Worm (Caenorhabditis elegans): ENCODE measurements around the gene srab-9.

DNA sequence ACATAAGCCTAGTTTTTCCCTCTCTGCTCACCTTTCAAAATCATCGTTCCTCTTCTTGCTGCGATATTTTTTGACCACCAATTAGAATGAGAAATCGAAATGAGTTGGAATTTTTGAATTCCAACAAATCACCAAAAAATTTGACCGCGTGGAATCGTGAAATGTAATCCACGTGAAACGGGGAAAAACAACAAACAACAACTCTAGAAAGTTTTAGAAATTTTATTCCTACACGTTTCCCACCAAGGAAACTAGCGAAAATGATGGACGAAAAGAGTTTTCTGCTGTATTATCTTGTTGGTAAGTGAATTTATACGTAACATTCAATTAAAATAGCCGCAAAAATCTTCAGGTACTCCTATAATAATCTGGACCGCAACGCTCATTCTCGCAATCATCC lies 2.6 kb downstream of the srab-9 start, which contains the start of the genes irld-3 and F02C9.1:
- TF ChIP-seq nhr-76 (tag; optimal IDR thresholded peaks at IDR 0.05) (no peak), ceh-43 (GFP tag; optimal IDR thresholded peaks at IDR 0.05) (no peak), ztf-11 (tag; optimal IDR thresholded peaks at IDR 0.05) (no peak), unc-62 (GFP tag; optimal IDR thresholded peaks at IDR 0.05) (no peak), pha-4 (tag; optimal IDR thresholded peaks at IDR 0.05) (no peak), mls-2 (tag; optimal IDR thresholded peaks at IDR 0.05) (no peak), elt-3 (tag; optimal IDR thresholded peaks at IDR 0.05) (no peak), unc-39 (tag; optimal IDR thresholded peaks at IDR 0.05) (no peak)

All from whole organism, mixed stage, embryonic.